Worm (Caenorhabditis elegans) whole organism, young adult: ENCODE data around the gene T26A8.3.
A peak's percentile ranks its signal among the peaks of the same experiment; 100 is the strongest.

ENCODE experiments used
- B0019.2 ChIP-seq: fragments of 200-800 bp; sonication (Bioruptor generic); conservative IDR thresholded peaks from 2 replicates; pipeline ENCODE4 v1.3.6; 2022; ENCODE audit warnings: missing genetic modification reagents, missing genetic modification characterization, missing compliant biosample characterization
- B0035.1 ChIP-seq: sonication (generic microtip); optimal IDR thresholded peaks from 2 replicates; lab custom pipeline; 2016; ENCODE audit warnings: missing genetic modification characterization, mild to moderate bottlenecking, missing compliant biosample characterization, missing genotype, missing genetic modification reagents
- C17E4.6 ChIP-seq: fragments of 200-800 bp; sonication (Bioruptor generic); IDR thresholded peaks from 2 replicates; pipeline ENCODE4 v1.3.6; 2022; ENCODE audit warnings: missing genetic modification reagents, missing genetic modification characterization, missing compliant biosample characterization
- F22D6.2 ChIP-seq: sonication (generic microtip); optimal IDR thresholded peaks from 2 replicates; lab custom pipeline; 2016; ENCODE audit warnings: mild to moderate bottlenecking, missing genetic modification characterization, missing compliant biosample characterization
- F23B12.7 ChIP-seq: sonication (generic microtip); optimal IDR thresholded peaks from 2 replicates; lab custom pipeline; 2017; ENCODE audit warnings: missing genetic modification characterization, mild to moderate bottlenecking, missing compliant biosample characterization, antibody characterized with exemption, moderate library complexity; ENCODE audit not compliant: insufficient read depth
- F57A8.1 ChIP-seq: fragments of 200-800 bp; sonication (Bioruptor generic); optimal IDR thresholded peaks from 2 replicates; lab custom pipeline; 2018; ENCODE audit warnings: mild to moderate bottlenecking, missing genetic modification characterization, moderate library complexity, missing compliant biosample characterization
- K11D2.4 ChIP-seq: fragments of 200-800 bp; sonication (Bioruptor generic); IDR thresholded peaks from 2 replicates; pipeline ENCODE4 v1.3.6; 2022; ENCODE audit warnings: missing genetic modification reagents, missing genetic modification characterization, missing compliant biosample characterization
- Y53F4B.3 ChIP-seq: fragments of 200-800 bp; sonication (Bioruptor generic); IDR thresholded peaks from 2 replicates; pipeline ENCODE4 v1.3.6; 2022; ENCODE audit warnings: missing genetic modification reagents, missing genetic modification characterization, missing compliant biosample characterization
- Y53G8AR.9 ChIP-seq: fragments of 200-800 bp; sonication (Bioruptor generic); conservative IDR thresholded peaks from 2 replicates; pipeline ENCODE4 v1.3.6; 2022; ENCODE audit warnings: missing genetic modification reagents, missing genetic modification characterization, missing compliant biosample characterization
- atf-7 ChIP-seq: sonication (generic microtip); optimal IDR thresholded peaks from 2 replicates; lab custom pipeline; 2017; ENCODE audit warnings: mild to moderate bottlenecking, missing genetic modification characterization, missing compliant biosample characterization
- attf-3 ChIP-seq: fragments of 200-800 bp; sonication (Bioruptor generic); conservative IDR thresholded peaks from 2 replicates; pipeline ENCODE4 v1.3.6; 2022; ENCODE audit warnings: missing genetic modification reagents, missing genetic modification characterization, missing compliant biosample characterization
- attf-6 ChIP-seq: fragments of 200-800 bp; sonication (Bioruptor generic); IDR thresholded peaks from 2 replicates; pipeline ENCODE4 v1.3.6; 2022; ENCODE audit warnings: missing genetic modification reagents, missing genetic modification characterization, missing compliant biosample characterization
- cebp-1 ChIP-seq, 2 experiments: fragments of 200-800 bp in 1 of 2; sonication (Bioruptor generic) in 1 of 2; sonication (generic microtip) in 1 of 2; IDR thresholded peaks in 1 of 2; optimal IDR thresholded peaks in 1 of 2; 2 replicates each; pipeline versions ENCODE4 v1.3.6 to Lab custom; 2017 to 2022; ENCODE audit warnings: missing compliant biosample characterization in 2 of 2, missing genetic modification characterization in 2 of 2, mild to moderate bottlenecking in 1 of 2, missing genetic modification reagents in 1 of 2, moderate library complexity in 1 of 2
- ceh-100 ChIP-seq: fragments of 200-800 bp; sonication (Bioruptor generic); IDR thresholded peaks from 2 replicates; pipeline ENCODE4 v1.3.6; 2022; ENCODE audit warnings: missing genetic modification reagents, missing genetic modification characterization, missing compliant biosample characterization
- ceh-27 ChIP-seq: fragments of 200-800 bp; sonication (Bioruptor generic); optimal IDR thresholded peaks from 2 replicates; lab custom pipeline; 2018; ENCODE audit warnings: mild to moderate bottlenecking, missing genetic modification characterization, moderate library complexity, missing compliant biosample characterization
- ceh-40 ChIP-seq: fragments of 200-800 bp; sonication (Bioruptor generic); IDR thresholded peaks from 2 replicates; pipeline ENCODE4 v1.3.6; 2022; ENCODE audit warnings: missing genetic modification characterization, missing compliant biosample characterization
- ceh-58 ChIP-seq: fragments of 200-800 bp; sonication (Bioruptor generic); IDR thresholded peaks from 2 replicates; pipeline ENCODE4 v1.3.6; 2022; ENCODE audit warnings: missing genetic modification characterization, missing compliant biosample characterization
- die-1 ChIP-seq: sonication (generic microtip); optimal IDR thresholded peaks from 2 replicates; lab custom pipeline; 2016; ENCODE audit warnings: missing genotype, mild to moderate bottlenecking, missing genetic modification characterization, missing compliant biosample characterization
- dpff-1 ChIP-seq: sonication (generic microtip); optimal IDR thresholded peaks from 2 replicates; lab custom pipeline; 2017; ENCODE audit warnings: mild to moderate bottlenecking, missing genetic modification characterization, missing compliant biosample characterization
- efl-1 ChIP-seq: fragments of 150-350 bp; optimal IDR thresholded peaks from 2 replicates; lab custom pipeline; 2014; ENCODE audit warnings: missing biosample characterization, missing genetic modification reagents, missing genetic modification characterization
- egl-18 ChIP-seq: fragments of 200-800 bp; sonication (Bioruptor generic); IDR thresholded peaks from 2 replicates; pipeline ENCODE4 v1.3.6; 2022; ENCODE audit warnings: missing genetic modification reagents, missing genetic modification characterization, missing compliant biosample characterization
- egl-44 ChIP-seq: fragments of 200-800 bp; sonication (Bioruptor generic); IDR thresholded peaks from 2 replicates; pipeline ENCODE4 v1.3.6; 2022; ENCODE audit warnings: missing genetic modification reagents, missing genetic modification characterization, missing compliant biosample characterization
- gei-17 ChIP-seq: fragments of 200-800 bp; sonication (Bioruptor generic); optimal IDR thresholded peaks from 2 replicates; lab custom pipeline; 2018; ENCODE audit warnings: mild to moderate bottlenecking, missing genetic modification characterization, missing compliant biosample characterization
- him-1 ChIP-seq: sonication (generic microtip); optimal IDR thresholded peaks from 2 replicates; lab custom pipeline; 2016; ENCODE audit warnings: missing genotype, missing genetic modification reagents, missing genetic modification characterization, missing compliant biosample characterization
- hmg-1.2 ChIP-seq: fragments of 200-800 bp; sonication (Bioruptor generic); IDR thresholded peaks from 2 replicates; pipeline ENCODE4 v1.3.6; 2022; ENCODE audit warnings: missing genetic modification reagents, missing genetic modification characterization, missing compliant biosample characterization
- hrde-1 ChIP-seq: sonication (generic microtip); optimal IDR thresholded peaks from 2 replicates; lab custom pipeline; 2016; ENCODE audit warnings: missing genetic modification characterization, mild to moderate bottlenecking, missing compliant biosample characterization, moderate library complexity, missing genotype, missing genetic modification reagents, borderline replicate concordance
- lin-26 ChIP-seq: fragments of 200-800 bp; sonication (Bioruptor generic); IDR thresholded peaks from 2 replicates; pipeline ENCODE4 v1.3.6; 2022; ENCODE audit warnings: missing genetic modification reagents, missing genetic modification characterization, missing compliant biosample characterization
- lin-40 ChIP-seq: sonication (generic microtip); optimal IDR thresholded peaks from 2 replicates; lab custom pipeline; 2016; ENCODE audit warnings: missing genetic modification characterization, mild to moderate bottlenecking, missing compliant biosample characterization, missing genotype, missing genetic modification reagents
- lin-54 ChIP-seq: fragments of 200-800 bp; sonication (Bioruptor generic); optimal IDR thresholded peaks from 2 replicates; lab custom pipeline; 2018; ENCODE audit warnings: mild to moderate bottlenecking, missing genetic modification characterization, missing compliant biosample characterization
- lir-1 ChIP-seq: fragments of 200-800 bp; sonication (Bioruptor generic); conservative IDR thresholded peaks from 2 replicates; pipeline ENCODE4 v1.3.6; 2022; ENCODE audit warnings: missing genetic modification reagents, missing genetic modification characterization, missing compliant biosample characterization
- madf-10 ChIP-seq: sonication (generic microtip); optimal IDR thresholded peaks from 2 replicates; lab custom pipeline; 2016; ENCODE audit warnings: mild to moderate bottlenecking, missing genetic modification characterization, missing compliant biosample characterization
- madf-3 ChIP-seq: fragments of 200-800 bp; sonication (Bioruptor generic); IDR thresholded peaks from 2 replicates; pipeline ENCODE4 v1.3.6; 2022; ENCODE audit warnings: missing genetic modification reagents, missing genetic modification characterization, missing compliant biosample characterization
- nfya-1 ChIP-seq: sonication (generic microtip); optimal IDR thresholded peaks from 2 replicates; lab custom pipeline; 2017; ENCODE audit warnings: antibody characterized with exemption, missing compliant biosample characterization, missing genetic modification characterization, borderline replicate concordance; ENCODE audit not compliant: insufficient read depth
- nfya-2 ChIP-seq: fragments of 200-800 bp; sonication (Bioruptor generic); IDR thresholded peaks from 2 replicates; pipeline ENCODE4 v1.3.6; 2022; ENCODE audit warnings: missing genetic modification reagents, missing genetic modification characterization, missing compliant biosample characterization
- nhr-179 ChIP-seq: sonication (generic microtip); optimal IDR thresholded peaks from 2 replicates; lab custom pipeline; 2016; ENCODE audit warnings: mild to moderate bottlenecking, missing genetic modification characterization, missing compliant biosample characterization
- pbrm-1 ChIP-seq: fragments of 200-800 bp; sonication (Bioruptor generic); IDR thresholded peaks from 2 replicates; pipeline ENCODE4 v1.3.6; 2022; ENCODE audit warnings: missing genetic modification reagents, missing genetic modification characterization, missing compliant biosample characterization
- sptf-2 ChIP-seq: fragments of 200-800 bp; sonication (Bioruptor generic); optimal IDR thresholded peaks from 2 replicates; lab custom pipeline; 2018; ENCODE audit warnings: mild to moderate bottlenecking, missing genetic modification characterization, missing compliant biosample characterization
- tbp1 ChIP-seq: fragments of 200-800 bp; sonication (Bioruptor generic); optimal IDR thresholded peaks from 2 replicates; lab custom pipeline; 2018; ENCODE audit warnings: mild to moderate bottlenecking, missing genetic modification characterization, missing compliant biosample characterization
- tlf-1 ChIP-seq: fragments of 200-800 bp; sonication (Bioruptor generic); optimal IDR thresholded peaks from 2 replicates; lab custom pipeline; 2018; ENCODE audit warnings: mild to moderate bottlenecking, missing genetic modification characterization, missing compliant biosample characterization
- unc-62 ChIP-seq: fragments of 150-350 bp; optimal IDR thresholded peaks from 2 replicates; lab custom pipeline; 2014; ENCODE audit warnings: missing biosample characterization, missing genetic modification reagents, missing genetic modification characterization
- zim-3 ChIP-seq: sonication (generic microtip); optimal IDR thresholded peaks from 2 replicates; lab custom pipeline; 2017; ENCODE audit warnings: mild to moderate bottlenecking, missing genetic modification characterization, moderate library complexity, missing compliant biosample characterization
- ztf-22 ChIP-seq: fragments of 200-800 bp; sonication (Bioruptor generic); optimal IDR thresholded peaks from 2 replicates; lab custom pipeline; 2018; ENCODE audit warnings: mild to moderate bottlenecking, missing genetic modification characterization, moderate library complexity, missing compliant biosample characterization
- ztf-25 ChIP-seq: fragments of 200-800 bp; sonication (Bioruptor generic); IDR thresholded peaks from 2 replicates; pipeline ENCODE4 v1.3.6; 2022; ENCODE audit warnings: missing genetic modification reagents, missing genetic modification characterization, missing compliant biosample characterization
- ztf-28 ChIP-seq: fragments of 200-800 bp; sonication (Bioruptor generic); IDR thresholded peaks from 2 replicates; pipeline ENCODE4 v1.3.6; 2022; ENCODE audit warnings: missing genetic modification reagents, missing genetic modification characterization, missing compliant biosample characterization
- ztf-6 ChIP-seq: fragments of 200-800 bp; sonication (Bioruptor generic); IDR thresholded peaks from 2 replicates; pipeline ENCODE4 v1.3.6; 2022; ENCODE audit warnings: missing genetic modification reagents, missing genetic modification characterization, missing compliant biosample characterization

Gene T26A8.3

ce11 chrIV:8431567-8432458, 5.4 kb upstream of the T26A8.3 start (continued):
- TF ChIP-seq zim-3 (tag; lab: Kevin White, UChicago), result peak; percentile 40
- peak; percentile 34 for TF ChIP-seq dpff-1 (tag; lab: Kevin White, UChicago)
- TF ChIP-seq atf-7 (tag; lab: Kevin White, UChicago), result peak; percentile 14
- TF ChIP-seq F22D6.2 (tag; lab: Kevin White, UChicago), result peak; percentile 12
- peak; percentile 57 for TF ChIP-seq lir-1
- TF ChIP-seq pbrm-1 (GFP tag; lab: Robert Waterston, UW), result peak; percentile 71
- TF ChIP-seq hmg-1.2 (GFP tag; lab: Robert Waterston, UW), result peak; percentile 62
- peak; percentile 87; the same call in 1 of the 2 replicates for TF ChIP-seq egl-44 (GFP tag; lab: Robert Waterston, UW)
- TF ChIP-seq efl-1 (GFP tag; lab: Kevin White, UChicago), result no peak
- TF ChIP-seq C17E4.6 (GFP tag; lab: Robert Waterston, UW), result 0 out of 2 replicates have a peak, but pooled peaks have one; percentile 47
- TF ChIP-seq lin-54, result peak; percentile 68
- TF ChIP-seq hrde-1 (tag; lab: Kevin White, UChicago), result no peak
- TF ChIP-seq him-1, result no peak
- TF ChIP-seq attf-3 (GFP tag; lab: Robert Waterston, UW), result 0 out of 2 replicates have a peak, but pooled peaks have one; percentile 10
- TF ChIP-seq madf-10, result peak; percentile 8
- peak; percentile 94 for TF ChIP-seq unc-62
- no peak for TF ChIP-seq B0035.1 (tag; lab: Kevin White, UChicago)
- peak; percentile 36 for TF ChIP-seq ceh-27 (GFP tag; lab: Kevin White, UChicago)
- no peak for TF ChIP-seq F23B12.7
- TF ChIP-seq Y53G8AR.9, result peak; percentile 69
- no peak for TF ChIP-seq B0019.2 (GFP tag; lab: Robert Waterston, UW)
- no peak for TF ChIP-seq Y53F4B.3 (GFP tag; lab: Robert Waterston, UW)
- TF ChIP-seq ceh-58 (GFP tag; lab: Robert Waterston, UW), result 0 out of 2 replicates have a peak, but pooled peaks have one; percentile 50
- TF ChIP-seq nfya-1 (tag; lab: Kevin White, UChicago), result no peak
- peak; percentile 54 for TF ChIP-seq tbp1 (GFP tag; lab: Kevin White, UChicago)
- no peak for TF ChIP-seq F57A8.1 (GFP tag; lab: Kevin White, UChicago)
- no peak for TF ChIP-seq ztf-28 (GFP tag; lab: Robert Waterston, UW)
- peak; percentile 41 for TF ChIP-seq lin-40 (tag; lab: Kevin White, UChicago)
- no peak for TF ChIP-seq nhr-179 (tag; lab: Kevin White, UChicago)
- TF ChIP-seq ztf-6 (GFP tag; lab: Robert Waterston, UW), result no peak; the same call in 1 of the 2 replicates
- no peak for TF ChIP-seq nfya-2
- TF ChIP-seq ztf-22 (GFP tag; lab: Kevin White, UChicago), result peak; percentile 0
- peak; percentile 33 for TF ChIP-seq gei-17 (GFP tag; lab: Kevin White, UChicago)
- 0 out of 2 replicates have a peak, but pooled peaks have one; percentile 25 for TF ChIP-seq egl-18 (GFP tag; lab: Robert Waterston, UW)
- peak; percentile 63 for TF ChIP-seq tlf-1 (GFP tag; lab: Kevin White, UChicago)
- TF ChIP-seq ceh-100 (GFP tag; lab: Robert Waterston, UW), result peak; percentile 54
- TF ChIP-seq sptf-2 (GFP tag; lab: Kevin White, UChicago), result no peak
- TF ChIP-seq madf-3 (GFP tag; lab: Robert Waterston, UW), result peak; percentile 86
- TF ChIP-seq K11D2.4 (GFP tag; lab: Robert Waterston, UW), result peak; percentile 34
- TF ChIP-seq ztf-25 (GFP tag; lab: Robert Waterston, UW), result 0 out of 2 replicates have a peak, but pooled peaks have one; percentile 14
- peak; percentile 46 for TF ChIP-seq attf-6 (GFP tag; lab: Robert Waterston, UW)
- peak; percentile 40; the same call in 1 of the 2 replicates for TF ChIP-seq ceh-40 (GFP tag; lab: Robert Waterston, UW)
- TF ChIP-seq cebp-1 (GFP tag; IDR thresholded peaks at IDR 0.05; lab: Robert Waterston, UW), result peak; percentile 79
- peak; percentile 91 for TF ChIP-seq cebp-1 (tag; optimal IDR thresholded peaks at IDR 0.05; lab: Kevin White, UChicago)
- TF ChIP-seq lin-26 (GFP tag; lab: Robert Waterston, UW), result peak; percentile 62; the same call in 1 of the 2 replicates
- no peak for TF ChIP-seq die-1
